Worm (Caenorhabditis elegans): Measurements from ENCODE around the gene emc-5.

emc-5 gene

ce11 chrII:11542385-11542784, 45.8 kb downstream of the emc-5 start, which contains the start of gene gtf-2E2 (continued):
- TF ChIP-seq dmd-6 (GFP tag; IDR thresholded peaks at IDR 0.05) (no peak), ces-1 (GFP tag; optimal IDR thresholded peaks at IDR 0.05) (no peak), saeg-2 (GFP tag; IDR thresholded peaks at IDR 0.05) (no peak), hlh-11 (tag; optimal IDR thresholded peaks at IDR 0.05) (no peak), skn-1 (tag; optimal IDR thresholded peaks at IDR 0.05) (no peak), nhr-42 (GFP tag; IDR thresholded peaks at IDR 0.05) (no peak), zag-1 (tag; optimal IDR thresholded peaks at IDR 0.05) (no peak), mxl-3 (GFP tag; optimal IDR thresholded peaks at IDR 0.05) (no peak), lim-7 (GFP tag; IDR thresholded peaks at IDR 0.05) (no peak), F26F4.8 (GFP tag; conservative IDR thresholded peaks at IDR 0.05) (no peak), daf-12 (tag; optimal IDR thresholded peaks at IDR 0.05) (no peak), Y105C5A.15 (GFP tag; IDR thresholded peaks at IDR 0.05) (no peak), zip-11 (GFP tag; IDR thresholded peaks at IDR 0.05) (no peak), unc-39 (tag; optimal IDR thresholded peaks at IDR 0.05) (no peak), lin-29 (GFP tag; IDR thresholded peaks at IDR 0.05) (no peak), madf-9 (GFP tag; conservative IDR thresholded peaks at IDR 0.05) (no peak), daf-16 (GFP tag; optimal IDR thresholded peaks at IDR 0.05) (no peak), daf-16 (tag; optimal IDR thresholded peaks at IDR 0.05) (peak; percentile 68), daf-8 (GFP tag; IDR thresholded peaks at IDR 0.05) (no peak), nhr-76 (tag; optimal IDR thresholded peaks at IDR 0.05) (no peak), spr-3 (GFP tag; optimal IDR thresholded peaks at IDR 0.05) (no peak), egl-27 (tag; optimal IDR thresholded peaks at IDR 0.05) (no peak), ama-1 (optimal IDR thresholded peaks at IDR 0.05) (peak; percentile 32), tra-1 (GFP tag; IDR thresholded peaks at IDR 0.05) (no peak), lin-15B (tag; optimal IDR thresholded peaks at IDR 0.05) (no peak), mxl-2 (GFP tag; conservative IDR thresholded peaks at IDR 0.05) (no peak), daf-19 (GFP tag; conservative IDR thresholded peaks at IDR 0.05) (no peak), dpl-1 (GFP tag; optimal IDR thresholded peaks at IDR 0.05) (peak; percentile 34), nhr-28 (tag; optimal IDR thresholded peaks at IDR 0.05) (peak; percentile 11), nhr-10 (tag; optimal IDR thresholded peaks at IDR 0.05) (no peak), madf-5 (GFP tag; IDR thresholded peaks at IDR 0.05) (no peak), fos-1 (tag; optimal IDR thresholded peaks at IDR 0.05) (no peak), ceh-20 (GFP tag; IDR thresholded peaks at IDR 0.05) (no peak), mdl-1 (tag; optimal IDR thresholded peaks at IDR 0.05) (no peak), F44E2.7 (GFP tag; IDR thresholded peaks at IDR 0.05) (no peak), ztf-11 (tag; optimal IDR thresholded peaks at IDR 0.05) (no peak), aha-1 (tag) (no peak), nhr-11 (tag; optimal IDR thresholded peaks at IDR 0.05) (no peak), F37D6.2 (tag; optimal IDR thresholded peaks at IDR 0.05) (no peak), gei-8 (GFP tag; optimal IDR thresholded peaks at IDR 0.05) (no peak), Y48G9A.11 (GFP tag; IDR thresholded peaks at IDR 0.05) (no peak), lin-38 (GFP tag; IDR thresholded peaks at IDR 0.05) (peak; percentile 18; the same call in 1 of the 2 replicates), lin-39 (tag; optimal IDR thresholded peaks at IDR 0.05) (no peak), nhr-102 (tag; optimal IDR thresholded peaks at IDR 0.05) (no peak), snpc-4 (tag; optimal IDR thresholded peaks at IDR 0.05) (no peak), ztf-7 (tag; optimal IDR thresholded peaks at IDR 0.05) (no peak), ceh-44 (GFP tag; IDR thresholded peaks at IDR 0.05) (no peak)
